Fruit fly (Drosophila melanogaster) whole organism, pupa: ENCODE data around the gene CG13083.
A peak's percentile ranks its signal among the peaks of the same experiment; 100 is the strongest.

Experiments used
- CG10348 ChIP-seq: fragments of 200-800 bp; sonication (Bioruptor generic); IDR thresholded peaks from 2 replicates; pipeline ENCODE4 v1.3.6; 2022; ENCODE audit warnings: missing biosample characterization, missing genetic modification characterization
- CG12605 ChIP-seq: fragments of 200-800 bp; sonication (Bioruptor generic); IDR thresholded peaks from 2 replicates; pipeline ENCODE4 v1.3.6; 2022; ENCODE audit warnings: missing biosample characterization, missing genetic modification characterization
- CG13204 ChIP-seq: fragments of 200-800 bp; sonication (Bioruptor generic); optimal IDR thresholded peaks from 2 replicates; lab custom pipeline; 2018; ENCODE audit warnings: missing biosample characterization, mild to moderate bottlenecking, missing genetic modification characterization, moderate library complexity
- CG14655 ChIP-seq: fragments of 200-800 bp; sonication (Bioruptor generic); optimal IDR thresholded peaks from 3 replicates; lab custom pipeline; 2017; ENCODE audit warnings: mild to moderate bottlenecking, missing biosample characterization, missing genetic modification reagents, missing genetic modification characterization
- CG15710 ChIP-seq: fragments of 200-800 bp; sonication (Bioruptor generic); optimal IDR thresholded peaks from 2 replicates; lab custom pipeline; 2018; ENCODE audit warnings: missing biosample characterization, mild to moderate bottlenecking, missing genetic modification characterization, moderate library complexity
- CG17806 ChIP-seq: fragments of 200-800 bp; sonication (Bioruptor generic); optimal IDR thresholded peaks from 2 replicates; lab custom pipeline; 2018; ENCODE audit warnings: missing biosample characterization, mild to moderate bottlenecking, missing genetic modification characterization, moderate library complexity
- CG32121 ChIP-seq: fragments of 200-800 bp; sonication (Bioruptor generic); IDR thresholded peaks from 2 replicates; pipeline ENCODE4 v1.3.6; 2022; ENCODE audit warnings: missing biosample characterization, missing genetic modification characterization
- CG34367 ChIP-seq: fragments of 200-800 bp; sonication (Bioruptor generic); optimal IDR thresholded peaks from 2 replicates; lab custom pipeline; 2018; ENCODE audit warnings: missing biosample characterization, mild to moderate bottlenecking, missing genetic modification characterization
- CG4496 ChIP-seq: fragments of 200-800 bp; sonication (Bioruptor generic); IDR thresholded peaks from 3 replicates; pipeline ENCODE4 v1.3.6; 2022; ENCODE audit warnings: missing biosample characterization, missing genetic modification characterization
- CG8159 ChIP-seq: fragments of 200-800 bp; sonication (Bioruptor generic); optimal IDR thresholded peaks from 3 replicates; lab custom pipeline; 2018; ENCODE audit warnings: missing biosample characterization, mild to moderate bottlenecking, missing genetic modification characterization, moderate library complexity
- CG8301 ChIP-seq: fragments of 200-800 bp; sonication (Bioruptor generic); optimal IDR thresholded peaks from 2 replicates; lab custom pipeline; 2018; ENCODE audit warnings: missing biosample characterization, mild to moderate bottlenecking, missing genetic modification characterization
- CG9948 ChIP-seq: fragments of 200-800 bp; sonication (Bioruptor generic); optimal IDR thresholded peaks from 2 replicates; lab custom pipeline; 2018; ENCODE audit warnings: missing biosample characterization, mild to moderate bottlenecking, missing genetic modification characterization, moderate library complexity
- D1 ChIP-seq: fragments of 200-800 bp; sonication (Bioruptor generic); optimal IDR thresholded peaks from 2 replicates; lab custom pipeline; 2018; ENCODE audit warnings: missing biosample characterization, mild to moderate bottlenecking, missing genetic modification characterization, moderate library complexity
- EcR ChIP-seq: fragments of 200-800 bp; sonication (Bioruptor generic); optimal IDR thresholded peaks from 3 replicates; lab custom pipeline; 2019; ENCODE audit warnings: missing biosample characterization, missing genetic modification characterization, mild to moderate bottlenecking, moderate library complexity, missing genetic modification reagents
- Ets98B ChIP-seq: fragments of 200-800 bp; sonication (Bioruptor generic); IDR thresholded peaks from 2 replicates; pipeline ENCODE4 v1.3.6; 2022; ENCODE audit warnings: missing biosample characterization, missing genetic modification characterization
- Pif1A ChIP-seq: fragments of 200-800 bp; sonication (Bioruptor generic); optimal IDR thresholded peaks from 3 replicates; lab custom pipeline; 2016; ENCODE audit warnings: missing biosample characterization, missing genetic modification characterization
- Pif1B ChIP-seq: fragments of 200-800 bp; sonication (Bioruptor generic); optimal IDR thresholded peaks from 3 replicates; lab custom pipeline; 2016; ENCODE audit warnings: missing biosample characterization, missing genetic modification characterization
- Snoo ChIP-seq: fragments of 200-800 bp; sonication (Bioruptor generic); optimal IDR thresholded peaks from 3 replicates; lab custom pipeline; 2017; ENCODE audit warnings: missing biosample characterization, mild to moderate bottlenecking, missing genetic modification characterization, inconsistent platforms
- fd96Ca ChIP-seq: fragments of 200-800 bp; sonication (Bioruptor generic); IDR thresholded peaks from 3 replicates; pipeline ENCODE4 v1.3.6; 2022; ENCODE audit warnings: missing biosample characterization, missing genetic modification characterization
- gl ChIP-seq: fragments of 200-800 bp; sonication (Bioruptor generic); optimal IDR thresholded peaks from 2 replicates; lab custom pipeline; 2018; ENCODE audit warnings: missing biosample characterization, mild to moderate bottlenecking, missing genetic modification characterization
- rn ChIP-seq: fragments of 200-800 bp; sonication (Bioruptor generic); IDR thresholded peaks from 2 replicates; pipeline ENCODE4 v1.3.6; 2022; ENCODE audit warnings: missing biosample characterization, missing genetic modification characterization

CG13083 gene

DNA sequence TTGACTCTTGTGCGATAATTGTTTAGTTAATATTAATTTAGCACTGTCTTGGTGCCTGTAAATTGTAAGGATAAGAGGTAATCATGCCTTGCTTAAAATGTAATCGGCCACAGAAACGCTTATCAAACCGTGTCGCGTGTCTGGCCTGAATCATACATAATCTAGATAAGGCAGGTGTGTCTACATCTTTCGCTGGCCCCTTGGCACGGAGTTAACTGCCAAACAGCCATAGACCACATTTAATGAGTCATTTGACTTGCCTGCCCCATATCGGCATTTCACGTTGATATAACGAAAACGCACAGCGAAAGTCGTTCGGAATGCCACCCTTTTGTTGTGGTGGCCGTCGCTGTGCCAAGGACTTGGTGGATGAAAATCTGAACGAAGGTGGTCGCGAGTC is 47.9 kb downstream of the CG13083 start, which contains the start of gene CG31697:
Gene CG31697 (plus strand): TSS at position 215 of the 400 bp plus-strand sequence.
- TF ChIP-seq CG14655 (GFP tag; lab: Kevin White, UChicago) = no peak
- TF ChIP-seq Ets98B = no peak
- TF ChIP-seq CG10348 (GFP tag; lab: Robert Waterston, UW) = no peak
- no peak for TF ChIP-seq fd96Ca (GFP tag; lab: Robert Waterston, UW)
- no peak for TF ChIP-seq gl (tag; lab: Kevin White, UChicago)
- no peak for TF ChIP-seq CG15710 (tag; lab: Kevin White, UChicago)
- no peak for TF ChIP-seq D1 (tag; lab: Kevin White, UChicago)
- no peak for TF ChIP-seq CG17806 (tag; lab: Kevin White, UChicago)
- no peak for TF ChIP-seq Snoo (tag; lab: Kevin White, UChicago)
- TF ChIP-seq rn (GFP tag; lab: Robert Waterston, UW) = no peak
- no peak for TF ChIP-seq CG34367
- no peak for TF ChIP-seq EcR (GFP tag; lab: Kevin White, UChicago)
- TF ChIP-seq CG32121 (GFP tag; lab: Robert Waterston, UW) = no peak
- no peak for TF ChIP-seq CG13204
- TF ChIP-seq CG12605 (GFP tag; lab: Robert Waterston, UW) = no peak
- TF ChIP-seq CG9948 (tag; lab: Kevin White, UChicago) = no peak
- TF ChIP-seq Pif1A = no peak
- TF ChIP-seq CG4496 (GFP tag; lab: Robert Waterston, UW) = no peak

DNA sequence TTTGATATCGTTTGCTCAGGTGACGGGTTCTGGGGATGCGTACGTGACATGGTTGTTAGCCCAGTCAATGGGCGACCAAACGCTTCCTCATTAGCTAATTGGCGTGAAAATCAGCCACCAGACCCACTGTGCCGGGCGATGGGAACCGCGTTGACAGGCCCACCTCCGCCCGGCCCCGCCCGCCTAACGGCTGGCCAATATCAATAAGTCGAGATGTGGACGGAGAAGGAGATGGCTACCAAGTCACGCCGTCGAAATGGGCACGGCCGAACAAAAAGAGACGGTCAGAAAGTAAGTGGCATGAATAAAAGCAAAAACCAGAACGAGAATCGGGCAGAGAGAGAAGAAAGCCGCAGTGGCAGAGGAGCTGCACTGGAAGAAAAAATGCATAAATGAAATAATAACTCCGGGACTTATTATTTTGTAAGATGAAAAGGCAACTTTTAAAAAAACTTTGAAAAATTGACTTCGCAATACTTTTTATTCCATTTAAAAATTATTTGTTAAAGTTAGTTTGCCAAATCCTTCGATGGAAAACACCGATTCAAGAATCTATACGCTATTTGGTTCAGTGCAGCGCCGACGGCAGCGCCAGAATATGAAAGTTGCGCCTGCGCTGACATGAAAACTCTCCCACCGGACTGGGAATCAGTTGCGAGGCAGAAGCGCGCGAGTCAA is 50.6 kb downstream of the CG13083 start, which contains the start of gene CG13082:
Gene CG13082 (plus strand): TSS at position 647 of the 678 bp plus-strand sequence.
- peak; percentile 83 for TF ChIP-seq Ets98B
- TF ChIP-seq CG17806 (tag; lab: Kevin White, UChicago) = peak; percentile 72
- TF ChIP-seq CG15710 (tag; lab: Kevin White, UChicago) = peak; percentile 79
- peak; percentile 83 for TF ChIP-seq CG4496 (GFP tag; lab: Robert Waterston, UW)
- TF ChIP-seq CG9948 (tag; lab: Kevin White, UChicago) = peak; percentile 75
- TF ChIP-seq CG13204 = peak; percentile 44
- peak; percentile 97 for TF ChIP-seq CG14655 (GFP tag; lab: Kevin White, UChicago)
- TF ChIP-seq CG34367 = peak; percentile 56
- TF ChIP-seq CG8159 = peak; percentile 83
- peak; percentile 81 for TF ChIP-seq fd96Ca (GFP tag; lab: Robert Waterston, UW)
- peak; percentile 49 for TF ChIP-seq CG32121 (GFP tag; lab: Robert Waterston, UW)
- peak; percentile 75 for TF ChIP-seq CG12605 (GFP tag; lab: Robert Waterston, UW)
- no peak for TF ChIP-seq gl (tag; lab: Kevin White, UChicago)
- TF ChIP-seq CG8301 (tag; lab: Kevin White, UChicago) = peak; percentile 97
- TF ChIP-seq Snoo (tag; lab: Kevin White, UChicago) = peak; percentile 93
- TF ChIP-seq Pif1A = peak; percentile 85
- TF ChIP-seq CG10348 (GFP tag; lab: Robert Waterston, UW) = no peak
- no peak for TF ChIP-seq rn (GFP tag; lab: Robert Waterston, UW)
- no peak for TF ChIP-seq D1 (tag; lab: Kevin White, UChicago)
- TF ChIP-seq EcR (GFP tag; lab: Kevin White, UChicago) = peak; percentile 11
- peak; percentile 89 for TF ChIP-seq Pif1B (GFP tag; lab: Kevin White, UChicago)
